Worm (Caenorhabditis elegans): ENCODE results near the gene tni-3.

tni-3 gene

ce11 chrV:16834989-16835388, at the start of gene tni-3:
Gene tni-3, minus strand, starts transcription at chrV:16835128.
- TF ChIP-seq zim-3 (tag; optimal IDR thresholded peaks at IDR 0.05) (no peak), ceh-40 (GFP tag; IDR thresholded peaks at IDR 0.05) (no peak), cebp-1 (GFP tag; IDR thresholded peaks at IDR 0.05) (no peak), cebp-1 (tag; optimal IDR thresholded peaks at IDR 0.05) (no peak), nfya-2 (GFP tag; IDR thresholded peaks at IDR 0.05) (no peak)

ce11 chrV:16882260-16882918, 47.5 kb upstream of the tni-3 start, which contains the start of the genes F09C6.11 and F09C6.12:
Gene F09C6.11, minus strand, starts transcription at chrV:16882310.
Gene F09C6.12, plus strand, starts transcription at chrV:16882868.
- TF ChIP-seq madf-3 (GFP tag; IDR thresholded peaks at IDR 0.05), result no peak
- no peak for TF ChIP-seq die-1 (tag; optimal IDR thresholded peaks at IDR 0.05)
- TF ChIP-seq hlh-26 (GFP tag; conservative IDR thresholded peaks at IDR 0.05), result no peak
- no peak for TF ChIP-seq D2030.7 (GFP tag; IDR thresholded peaks at IDR 0.05)
- TF ChIP-seq nhr-120 (GFP tag; IDR thresholded peaks at IDR 0.05), result no peak
- no peak for TF ChIP-seq pbrm-1 (GFP tag; IDR thresholded peaks at IDR 0.05)
- no peak for TF ChIP-seq efl-1 (GFP tag; optimal IDR thresholded peaks at IDR 0.05)
- TF ChIP-seq B0019.2 (GFP tag; conservative IDR thresholded peaks at IDR 0.05), result no peak
- no peak for TF ChIP-seq nhr-179 (tag; optimal IDR thresholded peaks at IDR 0.05)
- no peak for TF ChIP-seq hmg-1.2 (GFP tag; IDR thresholded peaks at IDR 0.05)
- TF ChIP-seq Y56A3A.18 (GFP tag; IDR thresholded peaks at IDR 0.05), result no peak
- no peak for TF ChIP-seq repo-1 (tag; optimal IDR thresholded peaks at IDR 0.05)
- TF ChIP-seq nfya-1 (tag; optimal IDR thresholded peaks at IDR 0.05; ENCODE audit: borderline replicate concordance, insufficient read depth), result no peak
- TF ChIP-seq ceh-100 (GFP tag; IDR thresholded peaks at IDR 0.05), result no peak
- no peak for TF ChIP-seq madf-6 (GFP tag; IDR thresholded peaks at IDR 0.05)
- TF ChIP-seq egrh-3 (GFP tag; IDR thresholded peaks at IDR 0.05), result no peak
- no peak for TF ChIP-seq mcd-1 (GFP tag; IDR thresholded peaks at IDR 0.05)
- TF ChIP-seq ceh-58 (GFP tag; IDR thresholded peaks at IDR 0.05), result no peak

- TF ChIP-seq unc-130 (GFP tag; optimal IDR thresholded peaks at IDR 0.05) (no peak), dpl-1 (GFP tag; optimal IDR thresholded peaks at IDR 0.05) (no peak), hmg-20 (GFP tag; IDR thresholded peaks at IDR 0.05) (no peak), xnd-1 (tag; optimal IDR thresholded peaks at IDR 0.05) (no peak), snpc-4 (GFP tag; optimal IDR thresholded peaks at IDR 0.05) (no peak), snpc-4 (tag; optimal IDR thresholded peaks at IDR 0.05) (no peak), F39B2.1 (GFP tag; IDR thresholded peaks at IDR 0.05) (no peak)
Observed at ce11 chrV:16880679-16881078, 45.8 kb upstream of the tni-3 start, which contains the start of gene F09C6.14. Gene F09C6.14, plus strand, starts transcription at chrV:16880979.

- TF ChIP-seq tlf-1 (GFP tag; optimal IDR thresholded peaks at IDR 0.05) (no peak), nfya-2 (GFP tag; IDR thresholded peaks at IDR 0.05) (no peak), hlh-26 (GFP tag; conservative IDR thresholded peaks at IDR 0.05) (no peak), mxl-1 (tag; optimal IDR thresholded peaks at IDR 0.05) (no peak), bed-2 (GFP tag; IDR thresholded peaks at IDR 0.05) (no peak), fkh-3 (tag; optimal IDR thresholded peaks at IDR 0.05) (no peak), nhr-27 (tag; optimal IDR thresholded peaks at IDR 0.05) (no peak), mcd-1 (GFP tag; IDR thresholded peaks at IDR 0.05) (no peak), unc-62 (GFP tag; optimal IDR thresholded peaks at IDR 0.05) (no peak), snpc-4 (GFP tag; optimal IDR thresholded peaks at IDR 0.05) (no peak), snpc-4 (tag; optimal IDR thresholded peaks at IDR 0.05) (no peak), pha-4 (tag; optimal IDR thresholded peaks at IDR 0.05) (no peak), F23B12.7 (tag; optimal IDR thresholded peaks at IDR 0.05; ENCODE audit: insufficient read depth) (no peak), snpc-1.1 (tag; optimal IDR thresholded peaks at IDR 0.05; ENCODE audit: insufficient read depth) (no peak), rec-8 (tag; optimal IDR thresholded peaks at IDR 0.05) (no peak), Y53F4B.3 (GFP tag; IDR thresholded peaks at IDR 0.05) (no peak), nhr-120 (GFP tag; IDR thresholded peaks at IDR 0.05) (no peak), F49E8.2 (tag; optimal IDR thresholded peaks at IDR 0.05; ENCODE audit: insufficient read depth) (no peak), F57C9.4 (tag; optimal IDR thresholded peaks at IDR 0.05) (no peak)
Observed at ce11 chrV:16880054-16880453, 45.1 kb upstream of the tni-3 start, which contains the start of gene F09C6.3. Gene F09C6.3, minus strand, starts transcription at chrV:16880154.
